Worm (Caenorhabditis elegans) whole organism, dauer: Measurements from ENCODE around the gene madf-8.

ENCODE experiments used
- unc-62 ChIP-seq: sonication (generic microtip); optimal IDR thresholded peaks from 2 replicates; lab custom pipeline; 2017; ENCODE audit warnings: missing biosample characterization, missing genetic modification reagents, missing genetic modification characterization

The madf-8 gene

DNA sequence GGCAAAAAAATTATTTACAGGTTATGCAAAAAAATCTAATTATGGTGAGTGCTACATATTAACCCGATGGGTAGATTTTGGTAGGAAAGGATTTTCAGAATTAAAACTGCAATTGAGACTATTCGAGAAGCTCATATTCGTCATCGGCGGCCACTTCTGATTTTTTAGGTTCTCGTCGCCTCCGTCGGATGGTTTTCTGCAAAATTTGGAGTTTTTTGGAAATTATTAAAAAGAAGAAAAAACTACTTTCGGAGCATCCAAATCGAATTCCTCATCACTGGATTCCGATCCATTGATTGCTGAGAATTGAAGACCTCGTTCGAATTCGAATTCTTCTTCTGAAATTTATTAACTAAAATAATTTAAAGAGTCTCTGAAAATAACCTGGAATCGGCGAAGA, 2.3 kb upstream of the madf-8 start:
- no peak for TF ChIP-seq unc-62 (GFP tag; lab: Kevin White, UChicago)

DNA sequence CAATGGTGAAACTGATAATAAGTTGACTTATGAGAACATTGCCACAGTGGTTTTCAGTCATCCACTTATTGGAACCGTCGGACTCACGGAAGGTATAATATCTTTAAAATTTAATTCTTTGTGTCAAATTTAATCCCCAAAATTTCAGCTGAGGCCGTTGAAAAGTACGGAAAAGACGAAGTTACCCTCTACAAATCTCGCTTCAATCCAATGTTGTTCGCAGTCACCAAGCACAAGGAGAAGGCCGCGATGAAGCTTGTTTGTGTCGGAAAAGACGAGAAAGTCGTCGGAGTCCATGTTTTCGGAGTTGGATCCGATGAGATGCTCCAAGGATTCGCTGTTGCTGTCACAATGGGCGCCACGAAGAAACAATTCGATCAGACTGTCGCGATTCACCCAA, 1.8 kb upstream of the madf-8 start:
- no peak for TF ChIP-seq unc-62 (GFP tag; lab: Kevin White, UChicago)

- TF ChIP-seq unc-62 (GFP tag; lab: Kevin White, UChicago) = no peak
These were observed 366 bp downstream of the madf-8 start for ce11 chrIII:3650266-3650665.

ce11 chrIII:3649305-3649704, 1.3 kb downstream of the madf-8 start:
- no peak for TF ChIP-seq unc-62 (GFP tag; lab: Kevin White, UChicago)

DNA sequence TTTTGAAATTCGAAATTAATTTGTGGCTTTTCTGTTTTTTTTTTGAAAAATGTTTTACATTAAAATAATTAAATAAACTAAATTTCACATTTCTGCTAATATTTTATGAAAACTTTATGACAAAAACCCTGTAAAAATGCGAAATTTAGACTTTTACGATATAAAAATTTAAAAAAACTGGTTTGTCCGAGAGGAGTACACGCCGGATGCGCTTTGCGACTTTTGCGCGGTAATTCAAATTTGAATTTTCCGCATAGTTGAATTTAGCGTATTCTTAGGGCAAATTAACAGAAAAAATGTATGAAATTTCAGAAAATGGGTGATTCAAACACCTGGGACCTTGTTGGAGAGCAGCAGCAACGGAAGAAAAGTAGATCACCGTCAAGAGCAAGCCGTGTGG, 6.6 kb downstream of the madf-8 start, which contains the start of gene unc-93:
Gene unc-93, plus strand, starts transcription at position 301 of the 400 bp plus-strand sequence.
- TF ChIP-seq unc-62 (GFP tag; lab: Kevin White, UChicago) = no peak

DNA sequence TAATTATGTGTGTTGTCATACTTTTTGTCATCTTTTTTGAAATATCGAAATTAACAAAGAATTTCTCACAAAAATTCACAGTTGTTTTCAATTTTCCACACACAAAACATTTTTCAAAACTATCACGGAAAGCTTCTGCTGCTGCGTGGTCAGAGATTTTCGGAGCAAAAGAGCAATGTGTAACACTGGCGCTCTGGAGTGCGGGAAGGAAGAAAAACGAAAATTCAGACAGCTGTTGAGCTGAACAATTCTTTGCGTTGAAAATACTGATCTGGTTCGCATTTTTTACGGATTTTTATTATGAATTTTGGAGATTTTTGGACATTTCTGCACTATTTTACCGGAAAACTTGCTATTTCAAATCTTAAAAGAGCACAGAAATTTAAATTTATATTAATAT, 7.0 kb downstream of the madf-8 start:
- TF ChIP-seq unc-62 (GFP tag; lab: Kevin White, UChicago) = no peak

- no peak for TF ChIP-seq unc-62 (GFP tag; lab: Kevin White, UChicago)
These were observed 13.2 kb downstream of the madf-8 start for ce11 chrIII:3637251-3637989.

ce11 chrIII:3635844-3636243, 14.8 kb downstream of the madf-8 start, which contains the start of gene rilp-1:
TSS of gene rilp-1 (plus strand) at chrIII:3636144.
- TF ChIP-seq unc-62 (GFP tag; lab: Kevin White, UChicago) = no peak

ce11 chrIII:3634873-3635272, 15.8 kb downstream of the madf-8 start:
- no peak for TF ChIP-seq unc-62 (GFP tag; lab: Kevin White, UChicago)

ce11 chrIII:3634158-3634557, 16.5 kb downstream of the madf-8 start:
- TF ChIP-seq unc-62 (GFP tag; lab: Kevin White, UChicago) = no peak

ce11 chrIII:3632379-3632778, 18.3 kb downstream of the madf-8 start:
- no peak for TF ChIP-seq unc-62 (GFP tag; lab: Kevin White, UChicago)

- no peak for TF ChIP-seq unc-62 (GFP tag; lab: Kevin White, UChicago)
These were observed 20.3 kb downstream of the madf-8 start, which contains the start of gene mrps-31 for ce11 chrIII:3630337-3630736. TSS of gene mrps-31 (minus strand) at chrIII:3630372.

ce11 chrIII:3627042-3627441, 23.6 kb downstream of the madf-8 start, which contains the start of gene sel-8:
TSS of gene sel-8 (minus strand) at chrIII:3627142.
- no peak for TF ChIP-seq unc-62 (GFP tag; lab: Kevin White, UChicago)

- no peak for TF ChIP-seq unc-62 (GFP tag; lab: Kevin White, UChicago)
These were observed 26.9 kb downstream of the madf-8 start for ce11 chrIII:3623772-3624171.

DNA sequence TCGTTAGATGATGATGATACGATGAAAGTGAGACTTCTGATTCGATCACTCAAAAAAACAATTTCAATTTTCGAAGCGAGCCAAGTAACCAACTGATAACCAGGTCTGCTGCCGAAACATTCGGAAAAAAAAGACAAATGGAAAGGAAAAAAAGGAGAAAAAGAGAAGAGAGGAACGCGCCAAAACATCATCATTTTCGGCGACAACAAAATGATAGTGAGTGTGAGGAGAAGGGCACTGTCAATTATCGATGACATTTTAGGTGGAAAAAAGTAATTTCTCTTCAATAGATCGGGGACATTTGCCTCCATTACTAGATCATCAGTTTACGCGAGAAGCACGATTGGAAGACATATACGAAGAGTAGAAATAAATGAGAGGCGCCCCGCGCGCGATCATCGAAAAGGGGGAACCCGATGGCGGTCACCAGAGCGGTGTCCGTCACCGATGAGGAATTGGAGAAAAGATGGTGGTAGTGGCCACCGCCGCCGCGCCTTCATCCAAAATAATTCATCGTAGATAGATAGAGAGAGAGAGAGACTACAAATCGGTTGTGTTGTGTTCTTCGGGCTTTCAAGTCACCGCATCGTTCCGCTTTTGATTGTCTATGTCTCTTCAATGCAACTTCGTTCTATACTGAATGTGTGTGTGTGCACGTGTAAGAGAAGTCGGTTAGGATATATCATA, 29.3 kb downstream of the madf-8 start:
- no peak for TF ChIP-seq unc-62 (GFP tag; lab: Kevin White, UChicago)

ce11 chrIII:3620652-3621051, 30.0 kb downstream of the madf-8 start:
- TF ChIP-seq unc-62 (GFP tag; lab: Kevin White, UChicago) = no peak
